Worm (Caenorhabditis elegans) whole organism, L1 larva: ENCODE data around the gene gas-1.

Source experiments
- C34B4.2 ChIP-seq: sonication (generic microtip); optimal IDR thresholded peaks from 2 replicates; lab custom pipeline; 2017; ENCODE audit warnings: mild to moderate bottlenecking, missing genetic modification characterization, missing compliant biosample characterization
- aly-2 ChIP-seq: fragments of 150-350 bp; optimal IDR thresholded peaks from 2 replicates; lab custom pipeline; 2014; ENCODE audit warnings: missing biosample characterization, missing genetic modification characterization
- elt-3 ChIP-seq, 6 experiments: fragments of 150-350 bp in 1 of 6; sonication (generic microtip); optimal IDR thresholded peaks; 2 replicates each; lab custom pipeline; 2017 to 2018; ENCODE audit warnings: missing biosample characterization in 6 of 6, missing genetic modification characterization in 6 of 6, inconsistent platforms in 1 of 6
- nhr-28 ChIP-seq: fragments of 150-350 bp; optimal IDR thresholded peaks from 2 replicates; lab custom pipeline; 2014; ENCODE audit warnings: missing biosample characterization, missing genetic modification characterization

DNA sequence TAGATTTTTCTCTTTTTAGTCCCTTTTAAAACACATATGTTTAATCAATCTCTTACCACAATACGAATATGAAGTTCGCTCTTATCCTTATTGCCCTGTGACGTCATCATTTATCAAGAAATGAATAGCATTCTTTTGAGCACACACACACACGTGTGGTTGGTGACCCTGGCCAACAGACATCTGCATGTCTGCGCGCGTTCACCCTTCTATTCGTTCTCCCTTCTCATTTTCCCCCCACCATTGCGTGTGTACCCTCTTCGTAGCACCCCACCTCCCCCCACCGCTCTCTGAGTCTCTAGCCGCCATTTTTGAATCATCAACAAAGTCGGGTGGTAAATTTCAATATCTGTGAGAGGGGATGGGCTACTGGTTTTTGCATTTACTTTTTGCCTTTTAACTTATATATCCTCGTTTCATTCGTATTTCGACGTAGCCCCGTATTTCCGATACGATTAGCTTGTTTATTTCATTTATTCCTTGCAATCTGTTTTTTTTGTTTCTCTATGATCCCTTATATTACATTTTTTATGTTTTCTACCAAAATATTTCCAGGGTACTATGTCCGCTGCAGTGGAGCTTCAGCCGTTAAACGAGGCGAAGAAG is 10.4 kb upstream of the gas-1 start, which contains the start of gene ent-2:
- TF ChIP-seq aly-2 (no peak), nhr-28 (tag; lab: Kevin White, UChicago) (no peak), elt-3 (tag; optimal IDR thresholded peaks at IDR 0.05; lab: Kevin White, UChicago) (no peak), C34B4.2 (tag; lab: Kevin White, UChicago) (no peak)
